Fruit fly (Drosophila melanogaster): Measurements from ENCODE around the gene XNP.

Gene XNP

DNA sequence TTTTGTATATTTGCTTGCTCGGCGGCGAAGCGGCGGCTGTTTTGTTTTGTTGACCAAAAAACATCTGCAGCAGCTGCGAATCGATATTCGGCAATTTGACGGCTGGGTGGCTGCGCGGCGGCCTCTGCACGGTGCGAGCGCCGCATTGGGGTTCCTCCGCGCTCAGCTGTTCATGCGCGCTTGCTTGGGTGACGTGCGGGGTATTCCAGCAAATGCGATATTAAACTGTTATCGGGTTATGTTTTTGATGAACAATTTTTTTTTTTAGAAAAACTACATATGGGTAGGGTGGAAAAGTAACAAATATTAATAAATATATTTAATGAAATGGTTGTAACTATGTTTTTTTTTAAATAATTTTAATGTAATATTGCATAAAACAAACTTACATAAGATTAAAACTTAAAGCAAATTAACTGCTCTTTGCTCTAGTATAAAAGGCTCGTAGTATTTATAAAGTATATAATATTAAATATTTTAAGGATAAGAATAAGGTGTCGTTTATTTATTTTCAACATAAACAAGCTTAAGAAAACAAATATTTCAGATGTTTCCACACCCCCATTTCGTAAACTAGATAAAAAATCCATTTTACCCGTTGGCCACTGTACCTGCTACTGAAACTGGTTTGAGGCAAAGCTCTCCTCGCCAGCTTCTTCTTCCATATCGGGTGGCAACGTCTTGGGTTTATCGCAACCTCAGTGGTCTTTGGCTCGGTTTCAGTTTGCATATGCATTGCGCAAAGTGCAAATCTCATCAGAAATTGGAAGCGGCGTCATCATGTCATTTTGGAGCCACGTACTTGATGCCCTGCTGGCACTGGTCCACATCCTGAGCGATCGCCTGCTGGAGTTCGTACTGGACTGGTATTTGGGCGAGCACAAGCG, 8.4 kb upstream of the XNP start, which contains the start of the genes Gnpat and CG5112 (continued):
- no peak for TF ChIP-seq Deaf1 (tag; optimal IDR thresholded peaks at IDR 0.05)
- no peak for TF ChIP-seq luna (GFP tag; optimal IDR thresholded peaks at IDR 0.05)
- peak; percentile 1 for TF ChIP-seq zen (tag; optimal IDR thresholded peaks at IDR 0.05)
- no peak for TF ChIP-seq sc (optimal IDR thresholded peaks at IDR 0.05)
- TF ChIP-seq sc (GFP tag; optimal IDR thresholded peaks at IDR 0.05): peak; percentile 0
- peak; percentile 36 for TF ChIP-seq Abd-B (GFP tag; optimal IDR thresholded peaks at IDR 0.05)
- peak; percentile 90 for TF ChIP-seq chm (GFP tag; IDR thresholded peaks at IDR 0.05)
- peak; percentile 55 for TF ChIP-seq Awh (GFP tag; IDR thresholded peaks at IDR 0.05)
- peak; percentile 36 for TF ChIP-seq CG7987 (GFP tag; optimal IDR thresholded peaks at IDR 0.05)
- peak; percentile 26; the same call in 1 of the 2 replicates for TF ChIP-seq rib (GFP tag; IDR thresholded peaks at IDR 0.05)
- TF ChIP-seq crol (GFP tag; IDR thresholded peaks at IDR 0.05): no peak
- no peak for TF ChIP-seq prd (optimal IDR thresholded peaks at IDR 0.05)
- TF ChIP-seq prd (GFP tag; IDR thresholded peaks at IDR 0.05): peak; percentile 79
- TF ChIP-seq CG15514 (GFP tag; optimal IDR thresholded peaks at IDR 0.05): peak; percentile 76
- TF ChIP-seq nau (GFP tag; optimal IDR thresholded peaks at IDR 0.05): peak; percentile 48
- TF ChIP-seq CG8089 (GFP tag; optimal IDR thresholded peaks at IDR 0.05): no peak
- no peak for TF ChIP-seq D (optimal IDR thresholded peaks at IDR 0.05)
- TF ChIP-seq D (GFP tag; optimal IDR thresholded peaks at IDR 0.05): peak; percentile 2
- peak; percentile 42 for TF ChIP-seq Bteb2 (GFP tag; optimal IDR thresholded peaks at IDR 0.05)
- TF ChIP-seq CG11723 (GFP tag; optimal IDR thresholded peaks at IDR 0.05): no peak
- peak; percentile 25 for TF ChIP-seq tx (GFP tag; optimal IDR thresholded peaks at IDR 0.05)
- peak; percentile 72 for TF ChIP-seq CG17802 (tag; optimal IDR thresholded peaks at IDR 0.05)
- TF ChIP-seq CG34224 (GFP tag; IDR thresholded peaks at IDR 0.05; ENCODE audit: partially characterized antibody): peak; percentile 78
- TF ChIP-seq C15 (GFP tag; IDR thresholded peaks at IDR 0.05): no peak
- TF ChIP-seq CG17829 (tag; optimal IDR thresholded peaks at IDR 0.05): peak; percentile 47
- TF ChIP-seq croc (GFP tag; conservative IDR thresholded peaks at IDR 0.05): peak; percentile 23; the same call in 2 of the 3 replicates
- no peak for TF ChIP-seq zf30C (GFP tag; optimal IDR thresholded peaks at IDR 0.05)
- TF ChIP-seq sr (GFP tag; IDR thresholded peaks at IDR 0.05): peak; percentile 62; the same call in 1 of the 3 replicates
- TF ChIP-seq wek (GFP tag; optimal IDR thresholded peaks at IDR 0.05): peak; percentile 100
- TF ChIP-seq CG6175 (GFP tag; IDR thresholded peaks at IDR 0.05): peak; percentile 55; the same call in 2 of the 3 replicates
- TF ChIP-seq CG13775 (GFP tag; optimal IDR thresholded peaks at IDR 0.05): peak; percentile 47
- no peak for TF ChIP-seq hkb (optimal IDR thresholded peaks at IDR 0.05)
- TF ChIP-seq hkb (GFP tag; IDR thresholded peaks at IDR 0.05): peak; percentile 11; the same call in 1 of the 2 replicates
- peak; percentile 58 for TF ChIP-seq CG7556 (GFP tag; optimal IDR thresholded peaks at IDR 0.05)
- TF ChIP-seq knrl (GFP tag; IDR thresholded peaks at IDR 0.05; ENCODE audit: partially characterized antibody): peak; percentile 71
- TF ChIP-seq Ssrp (tag; optimal IDR thresholded peaks at IDR 0.05): peak; percentile 45
- peak; percentile 19; the same call in 1 of the 3 replicates for TF ChIP-seq CG11695 (GFP tag; IDR thresholded peaks at IDR 0.05)
- TF ChIP-seq CG11696 (GFP tag; IDR thresholded peaks at IDR 0.05): no peak
- TF ChIP-seq bowl (GFP tag; IDR thresholded peaks at IDR 0.05): peak; percentile 50
- no peak for TF ChIP-seq Nf-YC (tag; optimal IDR thresholded peaks at IDR 0.05)
- TF ChIP-seq pzg (GFP tag; optimal IDR thresholded peaks at IDR 0.05): peak; percentile 72
- TF ChIP-seq CG2678 (tag; optimal IDR thresholded peaks at IDR 0.05): peak; percentile 64
- TF ChIP-seq MTF-1 (GFP tag; optimal IDR thresholded peaks at IDR 0.05; ENCODE audit: borderline replicate concordance): peak; percentile 43
- TF ChIP-seq CG2199 (GFP tag; IDR thresholded peaks at IDR 0.05): no peak
- peak; percentile 22 for TF ChIP-seq CG10209 (GFP tag; optimal IDR thresholded peaks at IDR 0.05)
- TF ChIP-seq lilli (GFP tag; optimal IDR thresholded peaks at IDR 0.05): peak; percentile 62
- TF ChIP-seq CG18764 (GFP tag; optimal IDR thresholded peaks at IDR 0.05): peak; percentile 93
- peak; percentile 48; the same call in 1 of the 2 replicates for TF ChIP-seq Oaz (GFP tag; IDR thresholded peaks at IDR 0.05)
- no peak for TF ChIP-seq kni (GFP tag; optimal IDR thresholded peaks at IDR 0.05)

Data from whole organism, embryonic.